Worm (Caenorhabditis elegans): ENCODE data around the gene F35F10.5.

F35F10.5 gene

DNA sequence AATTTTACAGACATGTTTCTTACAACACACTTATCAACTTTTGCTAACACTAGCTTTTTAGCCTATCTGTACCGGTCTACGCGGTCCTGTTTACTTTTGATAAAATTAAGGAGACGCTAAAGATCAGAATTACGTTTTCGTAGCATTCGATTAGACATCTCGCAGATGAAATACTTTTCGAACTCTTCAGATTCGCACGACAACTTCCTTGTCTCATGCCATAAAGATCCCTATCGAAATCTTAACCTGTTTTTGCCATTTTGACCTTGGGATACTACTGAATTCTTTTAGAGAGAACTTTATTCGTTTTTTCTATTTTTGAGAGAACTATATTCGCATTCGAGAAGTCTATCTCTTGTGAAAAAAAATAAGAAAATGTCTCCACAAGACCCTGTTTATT is 48.6 kb downstream of the F35F10.5 start, which contains the start of gene C17B7.5:
Gene C17B7.5, plus strand, starts transcription at position 301 of the 400 bp plus-strand sequence.
- no peak for TF ChIP-seq madf-6 (GFP tag; IDR thresholded peaks at IDR 0.05)
- no peak for TF ChIP-seq F49E8.2 (tag; optimal IDR thresholded peaks at IDR 0.05; ENCODE audit: insufficient read depth)
- TF ChIP-seq mel-28 (tag; optimal IDR thresholded peaks at IDR 0.05; ENCODE audit: borderline replicate concordance): no peak
- no peak for TF ChIP-seq hmg-1.2 (GFP tag; IDR thresholded peaks at IDR 0.05)
- no peak for TF ChIP-seq nhr-80 (tag; optimal IDR thresholded peaks at IDR 0.05)
- no peak for TF ChIP-seq egrh-3 (GFP tag; IDR thresholded peaks at IDR 0.05)
- no peak for TF ChIP-seq cebp-1 (GFP tag; IDR thresholded peaks at IDR 0.05)
- no peak for TF ChIP-seq cebp-1 (tag; optimal IDR thresholded peaks at IDR 0.05)
- TF ChIP-seq bed-2 (GFP tag; IDR thresholded peaks at IDR 0.05): no peak
- TF ChIP-seq xnd-1 (tag; optimal IDR thresholded peaks at IDR 0.05): no peak
- no peak for TF ChIP-seq F52B5.7 (tag; optimal IDR thresholded peaks at IDR 0.05)
- TF ChIP-seq snpc-1.3 (tag; optimal IDR thresholded peaks at IDR 0.05; ENCODE audit: insufficient read depth): no peak
- TF ChIP-seq C06A6.2 (GFP tag; conservative IDR thresholded peaks at IDR 0.05): no peak
- TF ChIP-seq nfyb-1 (GFP tag; IDR thresholded peaks at IDR 0.05): no peak
- TF ChIP-seq ZK185.1 (tag; optimal IDR thresholded peaks at IDR 0.05; ENCODE audit: poor library complexity, severe bottlenecking): no peak
- TF ChIP-seq atf-7 (tag; optimal IDR thresholded peaks at IDR 0.05): no peak
- no peak for TF ChIP-seq ztf-3 (GFP tag; optimal IDR thresholded peaks at IDR 0.05)
- TF ChIP-seq somi-1 (GFP tag; optimal IDR thresholded peaks at IDR 0.05): no peak
- TF ChIP-seq dpff-1 (tag; optimal IDR thresholded peaks at IDR 0.05): no peak
- no peak for TF ChIP-seq ceh-27 (GFP tag; optimal IDR thresholded peaks at IDR 0.05)
- TF ChIP-seq fkh-3 (tag; optimal IDR thresholded peaks at IDR 0.05): no peak

Measured in whole organism, young adult.